Fruit fly (Drosophila melanogaster) whole organism, embryonic: ENCODE results near the gene PCNA2.

ENCODE experiments used
- Atf6 ChIP-seq: fragments of 200-800 bp; sonication (Bioruptor generic); IDR thresholded peaks from 2 replicates; pipeline ENCODE4 v1.3.6; 2022; ENCODE audit warnings: missing biosample characterization, missing genetic modification characterization
- BEAF-32 ChIP-seq: fragments of 200-800 bp; sonication (Bioruptor generic); optimal IDR thresholded peaks from 3 replicates; lab custom pipeline; 2017; ENCODE audit warnings: missing biosample characterization, missing genetic modification characterization, mild to moderate bottlenecking, moderate library complexity, missing genetic modification reagents
- CG10321 ChIP-seq: fragments of 200-800 bp; sonication (Bioruptor generic); IDR thresholded peaks from 2 replicates; pipeline ENCODE4 v1.3.6; 2022; ENCODE audit warnings: missing biosample characterization, missing genetic modification characterization
- CG10565 ChIP-seq: fragments of 200-800 bp; sonication (Bioruptor generic); optimal IDR thresholded peaks from 3 replicates; lab custom pipeline; 2016; ENCODE audit warnings: missing biosample characterization, mild to moderate bottlenecking, missing genetic modification characterization
- CG12155 ChIP-seq: fragments of 200-800 bp; sonication (Bioruptor generic); optimal IDR thresholded peaks from 3 replicates; lab custom pipeline; 2016; ENCODE audit warnings: missing biosample characterization, missing genetic modification characterization
- CG13296 ChIP-seq: fragments of 200-800 bp; sonication (Bioruptor generic); optimal IDR thresholded peaks from 3 replicates; lab custom pipeline; 2018; ENCODE audit warnings: missing biosample characterization, mild to moderate bottlenecking, missing genetic modification characterization
- CG14050 ChIP-seq: fragments of 200-800 bp; sonication (Bioruptor generic); IDR thresholded peaks from 3 replicates; pipeline ENCODE4 v1.3.6; 2022; ENCODE audit warnings: missing biosample characterization, missing genetic modification characterization
- CG16779 ChIP-seq: fragments of 200-800 bp; sonication (Bioruptor generic); IDR thresholded peaks from 2 replicates; pipeline ENCODE4 v1.3.6; 2022; ENCODE audit warnings: missing biosample characterization, missing genetic modification characterization
- CG17385 ChIP-seq: fragments of 200-800 bp; sonication (Bioruptor generic); optimal IDR thresholded peaks from 3 replicates; lab custom pipeline; 2018; ENCODE audit warnings: missing biosample characterization, mild to moderate bottlenecking, missing genetic modification characterization
- CG18011 ChIP-seq: fragments of 200-800 bp; sonication (Bioruptor generic); optimal IDR thresholded peaks from 2 replicates; lab custom pipeline; 2017; ENCODE audit warnings: missing biosample characterization, missing genetic modification characterization, mild to moderate bottlenecking, moderate library complexity, missing genotype
- CG2889 ChIP-seq: fragments of 200-800 bp; sonication (Bioruptor generic); IDR thresholded peaks from 3 replicates; pipeline ENCODE4 v1.3.6; 2022; ENCODE audit warnings: missing biosample characterization, missing genetic modification characterization
- CG30020 ChIP-seq: fragments of 200-800 bp; optimal IDR thresholded peaks from 2 replicates; lab custom pipeline; 2019; ENCODE audit warnings: missing biosample characterization, mild to moderate bottlenecking, missing genetic modification characterization, moderate library complexity
- CG33557 ChIP-seq: fragments of 200-800 bp; sonication (Bioruptor generic); optimal IDR thresholded peaks from 2 replicates; lab custom pipeline; 2019; ENCODE audit warnings: missing biosample characterization, mild to moderate bottlenecking, missing genetic modification characterization, moderate library complexity
- CG3838 ChIP-seq: fragments of 200-800 bp; sonication (Bioruptor generic); optimal IDR thresholded peaks from 3 replicates; lab custom pipeline; 2016; ENCODE audit warnings: missing biosample characterization, missing genetic modification characterization
- CG4360 ChIP-seq: fragments of 200-800 bp; sonication (Bioruptor generic); IDR thresholded peaks from 2 replicates; pipeline ENCODE4 v1.3.6; 2022; ENCODE audit warnings: missing biosample characterization, missing genetic modification characterization
- CG7357 ChIP-seq: fragments of 200-800 bp; sonication (Bioruptor generic); IDR thresholded peaks from 3 replicates; pipeline ENCODE4 v1.3.6; 2022; ENCODE audit warnings: missing biosample characterization, missing genetic modification characterization
- CG9437 ChIP-seq: fragments of 200-800 bp; sonication (Bioruptor generic); optimal IDR thresholded peaks from 2 replicates; lab custom pipeline; 2018; ENCODE audit warnings: missing biosample characterization, mild to moderate bottlenecking, missing genetic modification characterization
- CG9727 ChIP-seq: fragments of 200-800 bp; sonication (Bioruptor generic); optimal IDR thresholded peaks from 3 replicates; lab custom pipeline; 2017; ENCODE audit warnings: missing biosample characterization, mild to moderate bottlenecking, missing genetic modification characterization
- Dfd ChIP-seq, 2 experiments: fragments of >200 bp; optimal IDR thresholded peaks; 2 replicates each; lab custom pipeline; 2017; ENCODE audit warnings: missing biosample characterization in 2 of 2, missing genetic modification characterization in 2 of 2
- Drgx ChIP-seq: fragments of 200-800 bp; sonication (Bioruptor generic); IDR thresholded peaks from 2 replicates; pipeline ENCODE4 v1.3.6; 2022; ENCODE audit warnings: missing biosample characterization, missing genetic modification characterization
- Ets65A ChIP-seq: fragments of 200-800 bp; sonication (Bioruptor generic); peaks from one replicate; lab custom pipeline; 2016; ENCODE audit warnings: missing biosample characterization, missing genetic modification characterization
- Gsc ChIP-seq: fragments of 200-800 bp; sonication (Bioruptor generic); IDR thresholded peaks from 2 replicates; pipeline ENCODE4 v1.3.6; 2022; ENCODE audit warnings: missing biosample characterization, missing genetic modification characterization
- HLH54F ChIP-seq: fragments of 200-800 bp; sonication (Bioruptor generic); optimal IDR thresholded peaks from 3 replicates; lab custom pipeline; 2016; ENCODE audit warnings: missing biosample characterization, missing genetic modification characterization
- HLHmδ ChIP-seq: fragments of 200-800 bp; sonication (Bioruptor generic); optimal IDR thresholded peaks from 2 replicates; lab custom pipeline; 2018; ENCODE audit warnings: missing biosample characterization, mild to moderate bottlenecking, missing genetic modification characterization, moderate library complexity
- Hr3 ChIP-seq: fragments of 200-800 bp; sonication (Bioruptor generic); optimal IDR thresholded peaks from 3 replicates; lab custom pipeline; 2016; ENCODE audit warnings: missing biosample characterization, missing genetic modification characterization
- Kr ChIP-seq: fragments of 200-800 bp; sonication (Bioruptor generic); optimal IDR thresholded peaks from 2 replicates; lab custom pipeline; 2017; ENCODE audit warnings: missing biosample characterization, mild to moderate bottlenecking, missing genetic modification characterization
- Mes4 ChIP-seq: fragments of 200-800 bp; sonication (Bioruptor generic); optimal IDR thresholded peaks from 2 replicates; lab custom pipeline; 2016; ENCODE audit warnings: missing biosample characterization, missing genetic modification characterization
- Pdp1 ChIP-seq, 2 experiments: fragments of 200-800 bp; sonication (Bioruptor generic); optimal IDR thresholded peaks; 3 replicates each; lab custom pipeline; 2016; ENCODE audit warnings: missing biosample characterization in 2 of 2, missing genetic modification characterization in 2 of 2, mild to moderate bottlenecking in 1 of 2, moderate library complexity in 1 of 2
- Sin3A ChIP-seq: fragments of >200 bp; optimal IDR thresholded peaks from 2 replicates; lab custom pipeline; 2018
- Spps ChIP-seq: fragments of 200-800 bp; sonication (Bioruptor generic); optimal IDR thresholded peaks from 2 replicates; lab custom pipeline; 2018; ENCODE audit warnings: missing biosample characterization, mild to moderate bottlenecking, missing genetic modification characterization
- ac ChIP-seq: fragments of 200-800 bp; sonication (Bioruptor generic); optimal IDR thresholded peaks from 3 replicates; lab custom pipeline; 2017; ENCODE audit warnings: missing biosample characterization, mild to moderate bottlenecking, missing genetic modification characterization
- az2 ChIP-seq: fragments of 200-800 bp; sonication (Bioruptor generic); optimal IDR thresholded peaks from 3 replicates; lab custom pipeline; 2016; ENCODE audit warnings: missing biosample characterization, missing genetic modification characterization
- caup ChIP-seq: fragments of 200-800 bp; sonication (Bioruptor generic); optimal IDR thresholded peaks from 3 replicates; lab custom pipeline; 2017; ENCODE audit warnings: missing biosample characterization, mild to moderate bottlenecking, missing genetic modification characterization, moderate library complexity; ENCODE audit not compliant: severe bottlenecking
- dysf ChIP-seq: fragments of 200-800 bp; sonication (Bioruptor generic); IDR thresholded peaks from 3 replicates; pipeline ENCODE4 v1.3.6; 2022; ENCODE audit warnings: missing biosample characterization, missing genetic modification characterization
- ftz-f1 ChIP-seq: fragments of 200-800 bp; sonication (Bioruptor generic); optimal IDR thresholded peaks from 2 replicates; lab custom pipeline; 2016; ENCODE audit warnings: missing biosample characterization, missing genetic modification characterization
- fu2 ChIP-seq: fragments of 200-800 bp; sonication (Bioruptor generic); optimal IDR thresholded peaks from 2 replicates; lab custom pipeline; 2016; ENCODE audit warnings: missing biosample characterization, missing genetic modification characterization
- gem ChIP-seq: fragments of 200-800 bp; sonication (Bioruptor generic); optimal IDR thresholded peaks from 2 replicates; lab custom pipeline; 2019; ENCODE audit warnings: missing biosample characterization, mild to moderate bottlenecking, missing genetic modification characterization, moderate library complexity
- gro ChIP-seq: fragments of 200-800 bp; sonication (Bioruptor generic); optimal IDR thresholded peaks from 2 replicates; lab custom pipeline; 2016; ENCODE audit warnings: missing biosample characterization, missing genetic modification characterization
- ham ChIP-seq: fragments of 200-800 bp; sonication (Bioruptor generic); IDR thresholded peaks from 2 replicates; pipeline ENCODE4 v1.3.6; 2022; ENCODE audit warnings: missing biosample characterization, missing genetic modification characterization
- hkb ChIP-seq, 2 experiments: fragments of 200-800 bp in 1 of 2; fragments of >200 bp in 1 of 2; sonication (Bioruptor generic) in 1 of 2; IDR thresholded peaks in 1 of 2; optimal IDR thresholded peaks in 1 of 2; 2 replicates each; pipeline versions ENCODE4 v1.3.6 to Lab custom; 2017 to 2022; ENCODE audit warnings: missing biosample characterization in 1 of 2, missing genetic modification characterization in 1 of 2
- jing ChIP-seq: fragments of 200-800 bp; sonication (Bioruptor generic); optimal IDR thresholded peaks from 2 replicates; lab custom pipeline; 2018; ENCODE audit warnings: missing biosample characterization, mild to moderate bottlenecking, missing genetic modification characterization
- jumu ChIP-seq: fragments of 200-800 bp; sonication (Bioruptor generic); optimal IDR thresholded peaks from 3 replicates; lab custom pipeline; 2016; ENCODE audit warnings: missing biosample characterization, missing genetic modification characterization
- klu ChIP-seq: fragments of 200-800 bp; sonication (Bioruptor generic); IDR thresholded peaks from 2 replicates; pipeline ENCODE4 v1.3.6; 2022; ENCODE audit warnings: missing biosample characterization, missing genetic modification characterization
- nau ChIP-seq: fragments of 200-800 bp; sonication (Bioruptor generic); optimal IDR thresholded peaks from 3 replicates; lab custom pipeline; 2017; ENCODE audit warnings: missing biosample characterization, mild to moderate bottlenecking, missing genetic modification characterization, missing genetic modification reagents
- onecut ChIP-seq: fragments of 200-800 bp; sonication (Bioruptor generic); IDR thresholded peaks from 2 replicates; pipeline ENCODE4 v1.3.6; 2022; ENCODE audit warnings: missing biosample characterization, missing genetic modification characterization
- sima ChIP-seq: fragments of 200-800 bp; sonication (Bioruptor generic); optimal IDR thresholded peaks from 2 replicates; lab custom pipeline; 2016; ENCODE audit warnings: missing biosample characterization, missing genetic modification characterization
- stc ChIP-seq: fragments of 200-800 bp; sonication (Bioruptor generic); IDR thresholded peaks from 2 replicates; pipeline ENCODE4 v1.3.6; 2022; ENCODE audit warnings: missing biosample characterization, missing genetic modification characterization
- tio ChIP-seq: fragments of 200-800 bp; sonication (Bioruptor generic); optimal IDR thresholded peaks from 2 replicates; lab custom pipeline; 2017; ENCODE audit warnings: missing biosample characterization, missing genetic modification characterization, inconsistent platforms
- twi ChIP-seq: fragments of 200-800 bp; optimal IDR thresholded peaks from 2 replicates; lab custom pipeline; 2019; ENCODE audit warnings: missing biosample characterization, mild to moderate bottlenecking, missing genetic modification characterization, moderate library complexity
- zf30C ChIP-seq: fragments of 200-800 bp; sonication (Bioruptor generic); optimal IDR thresholded peaks from 3 replicates; lab custom pipeline; 2018; ENCODE audit warnings: missing biosample characterization, mild to moderate bottlenecking, missing genetic modification characterization

The PCNA2 gene

DNA sequence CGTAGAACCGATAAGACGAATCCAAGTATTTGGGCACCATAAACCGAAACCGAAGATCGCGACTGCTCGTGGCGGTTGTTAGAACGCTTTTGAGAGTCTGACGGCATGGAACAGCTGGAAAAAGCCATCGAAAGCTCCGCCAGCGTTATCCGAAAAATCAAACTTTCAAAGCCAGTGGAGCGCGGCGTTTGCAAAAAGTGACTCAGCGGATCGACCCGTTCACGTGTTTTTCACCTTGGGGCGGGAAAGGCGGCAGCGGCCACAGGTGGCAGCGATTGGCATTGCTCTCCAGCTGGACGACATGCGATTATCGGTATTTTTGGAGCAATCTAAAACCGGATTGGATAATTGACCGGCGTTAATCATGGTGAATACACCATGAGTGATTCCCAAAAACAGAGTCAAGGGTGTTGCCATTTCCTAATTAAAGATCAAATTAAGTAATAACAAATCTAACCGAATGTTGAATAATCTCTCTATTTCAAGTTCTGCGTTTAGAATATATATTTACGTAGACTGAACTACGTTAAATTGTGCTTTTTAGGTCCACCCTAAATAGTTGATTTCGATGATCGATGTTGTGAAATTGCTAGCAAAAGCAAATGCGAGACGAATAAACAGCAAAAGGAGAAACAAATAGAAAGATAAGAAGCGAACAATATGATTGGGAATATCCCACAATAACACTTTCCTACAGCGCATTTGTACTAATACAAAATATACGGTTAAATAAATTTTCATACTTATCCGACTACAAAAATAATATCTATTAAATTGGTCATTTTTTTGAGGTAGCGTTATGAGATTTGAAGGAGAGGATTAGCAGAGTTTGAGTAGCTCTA lies 36.7 kb downstream of the PCNA2 start, which contains the start of gene CG10337 (continued):
- peak; percentile 57 for TF ChIP-seq CG9727 (GFP tag; lab: Kevin White, UChicago)
- TF ChIP-seq jumu (GFP tag; lab: Kevin White, UChicago), result no peak
- no peak for TF ChIP-seq klu (GFP tag; lab: Robert Waterston, UW)
- peak; percentile 68 for TF ChIP-seq CG13296 (GFP tag; lab: Kevin White, UChicago)
- TF ChIP-seq sima (GFP tag; lab: Kevin White, UChicago), result no peak
- peak; percentile 53 for TF ChIP-seq caup (GFP tag; lab: Kevin White, UChicago)
- no peak for TF ChIP-seq CG30020 (tag; lab: Kevin White, UChicago)
- no peak for TF ChIP-seq fu2 (GFP tag; lab: Kevin White, UChicago)
- no peak for TF ChIP-seq CG10565 (GFP tag; lab: Kevin White, UChicago)
- TF ChIP-seq ac (GFP tag; lab: Kevin White, UChicago), result no peak
- no peak for TF ChIP-seq Sin3A (lab: Kevin White, UChicago)
- peak; percentile 89 for TF ChIP-seq CG9437 (GFP tag; lab: Kevin White, UChicago)
- TF ChIP-seq CG17385 (GFP tag; lab: Kevin White, UChicago), result peak; percentile 60
- TF ChIP-seq HLH54F (GFP tag; lab: Kevin White, UChicago), result peak; percentile 37
- TF ChIP-seq twi (tag; lab: Kevin White, UChicago), result no peak
- TF ChIP-seq dysf, result peak; percentile 55; the same call in 1 of the 3 replicates
- no peak for TF ChIP-seq Spps
- TF ChIP-seq CG16779, result no peak
- TF ChIP-seq ham (GFP tag; lab: Robert Waterston, UW), result no peak
- no peak for TF ChIP-seq CG33557 (GFP tag; lab: Kevin White, UChicago)
- TF ChIP-seq Atf6 (GFP tag; lab: Robert Waterston, UW), result peak; percentile 56; the same call in 1 of the 2 replicates
- TF ChIP-seq jing (GFP tag; lab: Kevin White, UChicago), result no peak
- peak; percentile 16 for TF ChIP-seq CG12155 (GFP tag; lab: Kevin White, UChicago)
- TF ChIP-seq CG4360 (GFP tag; lab: Robert Waterston, UW), result no peak
- TF ChIP-seq Pdp1 (GFP tag; optimal IDR thresholded peaks at IDR 0.05; lab: Kevin White, UChicago), result peak; percentile 18 to 60
- TF ChIP-seq CG10321 (GFP tag; lab: Robert Waterston, UW), result no peak
- TF ChIP-seq az2 (GFP tag; lab: Kevin White, UChicago), result peak; percentile 11
- TF ChIP-seq CG2889 (GFP tag; lab: Robert Waterston, UW), result no peak
- TF ChIP-seq gem (tag; lab: Kevin White, UChicago), result peak; percentile 70
- TF ChIP-seq Drgx (GFP tag; lab: Robert Waterston, UW), result no peak
- peak; percentile 15 for TF ChIP-seq gro (GFP tag; lab: Kevin White, UChicago)
- TF ChIP-seq ftz-f1 (GFP tag; lab: Kevin White, UChicago), result peak; percentile 61
- TF ChIP-seq tio (GFP tag; lab: Kevin White, UChicago), result no peak
- TF ChIP-seq Hr3 (GFP tag; lab: Kevin White, UChicago), result peak; percentile 13
- no peak for TF ChIP-seq hkb (optimal IDR thresholded peaks at IDR 0.05; lab: Kevin White, UChicago)
- TF ChIP-seq hkb (GFP tag; IDR thresholded peaks at IDR 0.05; lab: Robert Waterston, UW), result no peak; the same call in 1 of the 2 replicates
- no peak for TF ChIP-seq CG3838 (GFP tag; lab: Kevin White, UChicago)
- peak; percentile 61 for TF ChIP-seq nau (GFP tag; lab: Kevin White, UChicago)
- TF ChIP-seq zf30C (GFP tag; lab: Kevin White, UChicago), result no peak
- no peak for TF ChIP-seq BEAF-32 (GFP tag; lab: Kevin White, UChicago)
- TF ChIP-seq onecut (GFP tag; lab: Robert Waterston, UW), result no peak
- TF ChIP-seq CG18011 (GFP tag; lab: Kevin White, UChicago), result peak; percentile 23
- TF ChIP-seq Ets65A (GFP tag; lab: Kevin White, UChicago), result peak; percentile 25
- no peak for TF ChIP-seq Gsc (GFP tag; lab: Robert Waterston, UW)
- no peak for TF ChIP-seq stc (GFP tag; lab: Robert Waterston, UW)
- no peak for TF ChIP-seq CG7357 (GFP tag; lab: Robert Waterston, UW)
- no peak for TF ChIP-seq Mes4 (GFP tag; lab: Kevin White, UChicago)
- TF ChIP-seq HLHmδ (GFP tag; lab: Kevin White, UChicago), result no peak
- TF ChIP-seq CG14050 (GFP tag; lab: Robert Waterston, UW), result no peak
- no peak for TF ChIP-seq Dfd (GFP tag; optimal IDR thresholded peaks at IDR 0.05; lab: Kevin White, UChicago)
- TF ChIP-seq Kr (GFP tag; lab: Kevin White, UChicago), result no peak
